Worm (Caenorhabditis elegans): ENCODE data around the gene M163.8.

DNA sequence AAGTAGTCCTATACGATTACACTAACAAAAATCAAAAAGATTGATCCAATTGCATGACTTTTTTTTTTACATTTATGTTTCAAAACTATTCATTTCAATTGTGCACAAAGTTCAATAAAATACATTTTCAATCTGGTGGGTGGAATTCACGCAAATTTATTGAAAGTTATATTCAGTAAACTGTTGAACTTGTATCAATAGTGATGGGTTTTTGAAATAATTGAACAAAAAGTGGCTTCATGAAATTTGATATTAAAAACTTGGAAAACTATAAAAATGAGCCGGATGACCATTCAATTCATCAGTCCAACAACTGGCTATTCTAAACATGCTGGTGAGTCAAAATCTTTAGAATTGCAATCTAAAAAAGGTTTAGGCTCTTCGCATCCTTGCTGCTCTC, 38.3 kb downstream of the M163.8 start, which contains the start of gene nspc-16:
- no peak for TF ChIP-seq T26A8.4 (GFP tag; IDR thresholded peaks at IDR 0.05)
- no peak for TF ChIP-seq ama-1 (optimal IDR thresholded peaks at IDR 0.05)
- TF ChIP-seq jun-1 (tag; optimal IDR thresholded peaks at IDR 0.05), result no peak
- no peak for TF ChIP-seq ztf-7 (tag; optimal IDR thresholded peaks at IDR 0.05)
- no peak for TF ChIP-seq R02D3.7 (tag; optimal IDR thresholded peaks at IDR 0.05)
- TF ChIP-seq aly-2 (tag; optimal IDR thresholded peaks at IDR 0.05), result no peak
- TF ChIP-seq ctbp-1 (GFP tag; IDR thresholded peaks at IDR 0.05), result no peak
- no peak for TF ChIP-seq mxl-2 (GFP tag; conservative IDR thresholded peaks at IDR 0.05)
- TF ChIP-seq fkh-10 (GFP tag; optimal IDR thresholded peaks at IDR 0.05), result no peak
- no peak for TF ChIP-seq pha-4 (GFP tag; IDR thresholded peaks at IDR 0.05)
- TF ChIP-seq pha-4 (tag; optimal IDR thresholded peaks at IDR 0.05), result no peak
- TF ChIP-seq ceh-28 (tag; optimal IDR thresholded peaks at IDR 0.05), result no peak

Data from whole organism, L4 larva.